Worm (Caenorhabditis elegans) whole organism, young adult: ENCODE measurements around the gene R07E5.7.

Experiments
- C17E4.6 ChIP-seq: fragments of 200-800 bp; sonication (Bioruptor generic); IDR thresholded peaks from 2 replicates; pipeline ENCODE4 v1.3.6; 2022; ENCODE audit warnings: missing genetic modification reagents, missing genetic modification characterization, missing compliant biosample characterization
- F23B12.7 ChIP-seq: sonication (generic microtip); optimal IDR thresholded peaks from 2 replicates; lab custom pipeline; 2017; ENCODE audit warnings: missing genetic modification characterization, mild to moderate bottlenecking, missing compliant biosample characterization, antibody characterized with exemption, moderate library complexity; ENCODE audit not compliant: insufficient read depth
- F33H1.4 ChIP-seq: fragments of 200-800 bp; sonication (Bioruptor generic); IDR thresholded peaks from 2 replicates; pipeline ENCODE4 v1.3.6; 2022; ENCODE audit warnings: missing genetic modification reagents, missing genetic modification characterization, missing compliant biosample characterization
- F39B2.1 ChIP-seq: fragments of 200-800 bp; sonication (Bioruptor generic); IDR thresholded peaks from 2 replicates; pipeline ENCODE4 v1.3.6; 2022; ENCODE audit warnings: missing genetic modification reagents, missing genetic modification characterization, missing compliant biosample characterization
- T07F8.4 ChIP-seq: sonication (generic microtip); optimal IDR thresholded peaks from 2 replicates; lab custom pipeline; 2016; ENCODE audit warnings: mild to moderate bottlenecking, missing genetic modification characterization, moderate library complexity, missing compliant biosample characterization
- T26A5.8 ChIP-seq: sonication (generic microtip); optimal IDR thresholded peaks from 2 replicates; lab custom pipeline; 2016; ENCODE audit warnings: missing genetic modification characterization, missing compliant biosample characterization
- Y53G8AR.9 ChIP-seq: fragments of 200-800 bp; sonication (Bioruptor generic); conservative IDR thresholded peaks from 2 replicates; pipeline ENCODE4 v1.3.6; 2022; ENCODE audit warnings: missing genetic modification reagents, missing genetic modification characterization, missing compliant biosample characterization
- Y56A3A.18 ChIP-seq: fragments of 200-800 bp; sonication (Bioruptor generic); IDR thresholded peaks from 2 replicates; pipeline ENCODE4 v1.3.6; 2022; ENCODE audit warnings: missing genetic modification reagents, missing genetic modification characterization, missing compliant biosample characterization
- Y67H2A.10 ChIP-seq: fragments of 200-800 bp; sonication (Bioruptor generic); conservative IDR thresholded peaks from 2 replicates; pipeline ENCODE4 v1.3.6; 2022; ENCODE audit warnings: missing genetic modification reagents, missing genetic modification characterization, missing compliant biosample characterization
- aptf-2 ChIP-seq: fragments of 200-800 bp; sonication (Bioruptor generic); conservative IDR thresholded peaks from 2 replicates; pipeline ENCODE4 v1.3.6; 2022; ENCODE audit warnings: missing genetic modification reagents, missing genetic modification characterization, missing compliant biosample characterization
- atf-7 ChIP-seq: sonication (generic microtip); optimal IDR thresholded peaks from 2 replicates; lab custom pipeline; 2017; ENCODE audit warnings: mild to moderate bottlenecking, missing genetic modification characterization, missing compliant biosample characterization
- attf-5 ChIP-seq: fragments of 200-800 bp; sonication (Bioruptor generic); optimal IDR thresholded peaks from 2 replicates; lab custom pipeline; 2018; ENCODE audit warnings: mild to moderate bottlenecking, missing genetic modification characterization, missing compliant biosample characterization
- attf-6 ChIP-seq: fragments of 200-800 bp; sonication (Bioruptor generic); IDR thresholded peaks from 2 replicates; pipeline ENCODE4 v1.3.6; 2022; ENCODE audit warnings: missing genetic modification reagents, missing genetic modification characterization, missing compliant biosample characterization
- ccch-3 ChIP-seq: fragments of 200-800 bp; sonication (Bioruptor generic); optimal IDR thresholded peaks from 2 replicates; lab custom pipeline; 2018; ENCODE audit warnings: mild to moderate bottlenecking, missing genetic modification characterization, missing compliant biosample characterization
- cebp-1 ChIP-seq, 2 experiments: fragments of 200-800 bp in 1 of 2; sonication (Bioruptor generic) in 1 of 2; sonication (generic microtip) in 1 of 2; IDR thresholded peaks in 1 of 2; optimal IDR thresholded peaks in 1 of 2; 2 replicates each; pipeline versions ENCODE4 v1.3.6 to Lab custom; 2017 to 2022; ENCODE audit warnings: missing compliant biosample characterization in 2 of 2, missing genetic modification characterization in 2 of 2, mild to moderate bottlenecking in 1 of 2, missing genetic modification reagents in 1 of 2, moderate library complexity in 1 of 2
- ceh-100 ChIP-seq: fragments of 200-800 bp; sonication (Bioruptor generic); IDR thresholded peaks from 2 replicates; pipeline ENCODE4 v1.3.6; 2022; ENCODE audit warnings: missing genetic modification reagents, missing genetic modification characterization, missing compliant biosample characterization
- ceh-27 ChIP-seq: fragments of 200-800 bp; sonication (Bioruptor generic); optimal IDR thresholded peaks from 2 replicates; lab custom pipeline; 2018; ENCODE audit warnings: mild to moderate bottlenecking, missing genetic modification characterization, moderate library complexity, missing compliant biosample characterization
- ceh-91 ChIP-seq: fragments of 200-800 bp; sonication (Bioruptor generic); IDR thresholded peaks from 2 replicates; pipeline ENCODE4 v1.3.6; 2022; ENCODE audit warnings: missing genetic modification reagents, missing genetic modification characterization, missing compliant biosample characterization
- gei-17 ChIP-seq: fragments of 200-800 bp; sonication (Bioruptor generic); optimal IDR thresholded peaks from 2 replicates; lab custom pipeline; 2018; ENCODE audit warnings: mild to moderate bottlenecking, missing genetic modification characterization, missing compliant biosample characterization
- hsf-1 ChIP-seq: fragments of 200-800 bp; sonication (Bioruptor generic); IDR thresholded peaks from 2 replicates; pipeline ENCODE4 v1.3.6; 2022; ENCODE audit warnings: missing genetic modification reagents, missing genetic modification characterization, missing compliant biosample characterization
- lin-26 ChIP-seq: fragments of 200-800 bp; sonication (Bioruptor generic); IDR thresholded peaks from 2 replicates; pipeline ENCODE4 v1.3.6; 2022; ENCODE audit warnings: missing genetic modification reagents, missing genetic modification characterization, missing compliant biosample characterization
- lin-54 ChIP-seq: fragments of 200-800 bp; sonication (Bioruptor generic); optimal IDR thresholded peaks from 2 replicates; lab custom pipeline; 2018; ENCODE audit warnings: mild to moderate bottlenecking, missing genetic modification characterization, missing compliant biosample characterization
- lsl-1 ChIP-seq: fragments of 200-800 bp; sonication (Bioruptor generic); optimal IDR thresholded peaks from 2 replicates; lab custom pipeline; 2018; ENCODE audit warnings: mild to moderate bottlenecking, missing genetic modification characterization, moderate library complexity, missing compliant biosample characterization
- madf-3 ChIP-seq: fragments of 200-800 bp; sonication (Bioruptor generic); IDR thresholded peaks from 2 replicates; pipeline ENCODE4 v1.3.6; 2022; ENCODE audit warnings: missing genetic modification reagents, missing genetic modification characterization, missing compliant biosample characterization
- madf-6 ChIP-seq: fragments of 200-800 bp; sonication (Bioruptor generic); IDR thresholded peaks from 2 replicates; pipeline ENCODE4 v1.3.6; 2022; ENCODE audit warnings: missing genetic modification reagents, missing genetic modification characterization, missing compliant biosample characterization
- mel-28 ChIP-seq: sonication (generic microtip); optimal IDR thresholded peaks from 2 replicates; lab custom pipeline; 2016; ENCODE audit warnings: borderline replicate concordance, mild to moderate bottlenecking, missing genetic modification characterization, missing compliant biosample characterization
- nhr-179 ChIP-seq: sonication (generic microtip); optimal IDR thresholded peaks from 2 replicates; lab custom pipeline; 2016; ENCODE audit warnings: mild to moderate bottlenecking, missing genetic modification characterization, missing compliant biosample characterization
- nhr-80 ChIP-seq: sonication (generic microtip); optimal IDR thresholded peaks from 2 replicates; lab custom pipeline; 2016; ENCODE audit warnings: missing genetic modification characterization, missing compliant biosample characterization
- pha-4 ChIP-seq: fragments of 150-350 bp; sonication (generic microtip); optimal IDR thresholded peaks from 2 replicates; lab custom pipeline; 2014; ENCODE audit warnings: missing biosample characterization, missing genetic modification reagents, missing genetic modification characterization
- rpc-1 ChIP-seq, 2 experiments: fragments of 150-350 bp in 1 of 2; sonication (generic microtip) in 1 of 2; optimal IDR thresholded peaks; 2 replicates each; lab custom pipeline; 2014 to 2018; ENCODE audit warnings: missing biosample characterization in 1 of 2, missing genetic modification characterization in 1 of 2, missing genetic modification reagents in 1 of 2, missing genotype in 1 of 2
- sdz-38 ChIP-seq: sonication (generic microtip); optimal IDR thresholded peaks from 2 replicates; lab custom pipeline; 2016; ENCODE audit warnings: missing genotype, missing genetic modification characterization, missing compliant biosample characterization
- snpc-1.1 ChIP-seq: sonication (generic microtip); optimal IDR thresholded peaks from 2 replicates; lab custom pipeline; 2017; ENCODE audit warnings: missing genetic modification characterization, mild to moderate bottlenecking, missing compliant biosample characterization, antibody characterized with exemption, moderate library complexity, missing genotype, missing genetic modification reagents; ENCODE audit not compliant: insufficient read depth
- snpc-4 ChIP-seq, 5 experiments: fragments of 150-350 bp in 1 of 5; sonication (generic microtip) in 4 of 5; optimal IDR thresholded peaks; 2 replicates each; lab custom pipeline; 2014 to 2018; ENCODE audit warnings: missing genetic modification characterization in 5 of 5, missing biosample characterization in 3 of 5, antibody characterized with exemption in 2 of 5, mild to moderate bottlenecking in 2 of 5, missing compliant biosample characterization in 2 of 5, missing genotype in 2 of 5, moderate library complexity in 2 of 5, missing genetic modification reagents in 1 of 5
- unc-130 ChIP-seq: sonication (generic microtip); optimal IDR thresholded peaks from 2 replicates; lab custom pipeline; 2016; ENCODE audit warnings: missing genetic modification reagents, missing genetic modification characterization, missing compliant biosample characterization
- unc-62 ChIP-seq: fragments of 150-350 bp; optimal IDR thresholded peaks from 2 replicates; lab custom pipeline; 2014; ENCODE audit warnings: missing biosample characterization, missing genetic modification reagents, missing genetic modification characterization
- xnd-1 ChIP-seq: sonication (generic microtip); optimal IDR thresholded peaks from 2 replicates; lab custom pipeline; 2016; ENCODE audit warnings: missing genotype, missing genetic modification reagents, missing genetic modification characterization, missing compliant biosample characterization
- ztf-25 ChIP-seq: fragments of 200-800 bp; sonication (Bioruptor generic); IDR thresholded peaks from 2 replicates; pipeline ENCODE4 v1.3.6; 2022; ENCODE audit warnings: missing genetic modification reagents, missing genetic modification characterization, missing compliant biosample characterization
- ztf-26 ChIP-seq: sonication (generic microtip); optimal IDR thresholded peaks from 2 replicates; lab custom pipeline; 2017; ENCODE audit warnings: missing genetic modification characterization, missing compliant biosample characterization

Gene R07E5.7

ce11 chrIII:4412108-4413009, 6.6 kb downstream of the R07E5.7 start (continued):
- TF ChIP-seq ceh-91 = no peak
- no peak for TF ChIP-seq Y67H2A.10
- TF ChIP-seq sdz-38 = no peak
- TF ChIP-seq nhr-80 (tag; lab: Kevin White, UChicago) = peak; percentile 33
- TF ChIP-seq unc-130 (GFP tag; lab: Kevin White, UChicago) = no peak
- no peak for TF ChIP-seq atf-7 (tag; lab: Kevin White, UChicago)

- no peak for TF ChIP-seq lsl-1 (GFP tag; lab: Kevin White, UChicago)
- no peak for TF ChIP-seq unc-62 (GFP tag; lab: Kevin White, UChicago)
- TF ChIP-seq madf-6 = no peak
- no peak for TF ChIP-seq Y56A3A.18 (GFP tag; lab: Robert Waterston, UW)
- no peak for TF ChIP-seq aptf-2 (GFP tag; lab: Robert Waterston, UW)
Observed at ce11 chrIII:4408251-4408650, 10.7 kb downstream of the R07E5.7 start, which contains the start of gene gpch-1. gpch-1 (plus strand) TSS chrIII:4408551.

- TF ChIP-seq pha-4 (no peak), mel-28 (tag; lab: Kevin White, UChicago) (no peak), ceh-27 (GFP tag; lab: Kevin White, UChicago) (no peak), snpc-4 (GFP tag; optimal IDR thresholded peaks at IDR 0.05; lab: Kevin White, UChicago) (no peak), snpc-4 (tag; optimal IDR thresholded peaks at IDR 0.05; lab: Kevin White, UChicago) (no peak), snpc-1.1 (tag; lab: Kevin White, UChicago) (no peak)
Observed at ce11 chrIII:4407144-4407543, 11.8 kb downstream of the R07E5.7 start, which contains the start of gene prdx-3. prdx-3 (plus strand) TSS chrIII:4407444.

ce11 chrIII:4405986-4406385, 13.0 kb downstream of the R07E5.7 start, which contains the start of gene rnp-4:
rnp-4 (plus strand) TSS chrIII:4406286.
- TF ChIP-seq Y53G8AR.9 (GFP tag; lab: Robert Waterston, UW) = 0 out of 2 replicates have a peak, but pooled peaks have one; percentile 17
- TF ChIP-seq lin-26 (GFP tag; lab: Robert Waterston, UW) = peak; percentile 39; the same call in 1 of the 2 replicates
- TF ChIP-seq xnd-1 = no peak
- 0 out of 2 replicates have a peak, but pooled peaks have one; percentile 29 for TF ChIP-seq hsf-1 (GFP tag; lab: Robert Waterston, UW)

- TF ChIP-seq ztf-26 (tag; lab: Kevin White, UChicago) (no peak), madf-3 (GFP tag; lab: Robert Waterston, UW) (peak; percentile 92), lin-54 (no peak), ztf-25 (GFP tag; lab: Robert Waterston, UW) (no peak), F39B2.1 (GFP tag; lab: Robert Waterston, UW) (no peak), atf-7 (tag; lab: Kevin White, UChicago) (no peak), cebp-1 (GFP tag; IDR thresholded peaks at IDR 0.05; lab: Robert Waterston, UW) (no peak), cebp-1 (tag; optimal IDR thresholded peaks at IDR 0.05; lab: Kevin White, UChicago) (no peak), T07F8.4 (tag; lab: Kevin White, UChicago) (no peak), F33H1.4 (GFP tag; lab: Robert Waterston, UW) (no peak), C17E4.6 (GFP tag; lab: Robert Waterston, UW) (no peak), attf-6 (GFP tag; lab: Robert Waterston, UW) (no peak), ccch-3 (GFP tag; lab: Kevin White, UChicago) (no peak), attf-5 (GFP tag; lab: Kevin White, UChicago) (peak; percentile 68), ceh-100 (GFP tag; lab: Robert Waterston, UW) (no peak), snpc-1.1 (tag; lab: Kevin White, UChicago) (no peak), rpc-1 (optimal IDR thresholded peaks at IDR 0.05; lab: Kevin White, UChicago) (no peak), rpc-1 (tag; optimal IDR thresholded peaks at IDR 0.05; lab: Kevin White, UChicago) (no peak), Y53G8AR.9 (GFP tag; lab: Robert Waterston, UW) (no peak), F23B12.7 (tag; lab: Kevin White, UChicago) (peak; percentile 32), T26A5.8 (tag; lab: Kevin White, UChicago) (no peak), nhr-179 (no peak), gei-17 (GFP tag; lab: Kevin White, UChicago) (no peak)
Observed at ce11 chrIII:4404339-4404836, 14.6 kb downstream of the R07E5.7 start, which contains the start of the genes R07E5.17 and snfc-5. R07E5.17 (minus strand) TSS chrIII:4404436. snfc-5 (plus strand) TSS chrIII:4404786.
